Worm (Caenorhabditis elegans) whole organism, midembryonic: ENCODE data around the gene Y69H2.7.

Source experiments
- T22C8.4 ChIP-seq: fragments of 200-800 bp; sonication (Bioruptor generic); IDR thresholded peaks from 2 replicates; pipeline ENCODE4 v1.3.6; 2022; ENCODE audit warnings: missing genetic modification characterization, missing compliant biosample characterization
- cog-1 ChIP-seq: sonication (generic microtip); optimal IDR thresholded peaks from 2 replicates; lab custom pipeline; 2016; ENCODE audit warnings: missing genetic modification characterization, missing compliant biosample characterization
- flt-1 ChIP-seq: fragments of 200-800 bp; sonication (Bioruptor generic); IDR thresholded peaks from 2 replicates; pipeline ENCODE4 v1.3.6; 2022; ENCODE audit warnings: missing genetic modification characterization, missing compliant biosample characterization
- klf-2 ChIP-seq: fragments of 200-800 bp; sonication (Bioruptor generic); conservative IDR thresholded peaks from 2 replicates; pipeline ENCODE4 v1.3.6; 2022; ENCODE audit warnings: missing genetic modification reagents, missing genetic modification characterization, missing compliant biosample characterization
- med-1 ChIP-seq: sonication (generic microtip); optimal IDR thresholded peaks from 2 replicates; lab custom pipeline; 2017; ENCODE audit warnings: missing genetic modification characterization, mild to moderate bottlenecking, missing compliant biosample characterization, antibody characterized with exemption, missing genetic modification reagents; ENCODE audit not compliant: insufficient read depth
- ref-1 ChIP-seq: fragments of 200-800 bp; sonication (Bioruptor generic); conservative IDR thresholded peaks from 2 replicates; pipeline ENCODE4 v1.3.6; 2022; ENCODE audit warnings: missing genetic modification reagents, missing genetic modification characterization, missing compliant biosample characterization
- tab-1 ChIP-seq: fragments of 200-800 bp; sonication (Bioruptor generic); IDR thresholded peaks from 2 replicates; pipeline ENCODE4 v1.3.6; 2022; ENCODE audit warnings: missing genetic modification characterization, missing compliant biosample characterization
- ztf-23 ChIP-seq: fragments of 200-800 bp; sonication (Bioruptor generic); IDR thresholded peaks from 2 replicates; pipeline ENCODE4 v1.3.6; 2022; ENCODE audit warnings: missing genetic modification reagents, missing genetic modification characterization, missing compliant biosample characterization

ce11 chrV:18656363-18656762 is 33.4 kb upstream of the Y69H2.7 start:
- TF ChIP-seq ref-1 (GFP tag; lab: Robert Waterston, UW) (no peak), klf-2 (no peak), cog-1 (tag; lab: Kevin White, UChicago) (no peak), ztf-23 (GFP tag; lab: Robert Waterston, UW) (no peak), T22C8.4 (GFP tag; lab: Robert Waterston, UW) (no peak), tab-1 (no peak), flt-1 (GFP tag; lab: Robert Waterston, UW) (no peak), med-1 (GFP tag; lab: Kevin White, UChicago) (no peak)
